Fruit fly (Drosophila melanogaster): ENCODE data around the gene RpL22.

Gene RpL22

DNA sequence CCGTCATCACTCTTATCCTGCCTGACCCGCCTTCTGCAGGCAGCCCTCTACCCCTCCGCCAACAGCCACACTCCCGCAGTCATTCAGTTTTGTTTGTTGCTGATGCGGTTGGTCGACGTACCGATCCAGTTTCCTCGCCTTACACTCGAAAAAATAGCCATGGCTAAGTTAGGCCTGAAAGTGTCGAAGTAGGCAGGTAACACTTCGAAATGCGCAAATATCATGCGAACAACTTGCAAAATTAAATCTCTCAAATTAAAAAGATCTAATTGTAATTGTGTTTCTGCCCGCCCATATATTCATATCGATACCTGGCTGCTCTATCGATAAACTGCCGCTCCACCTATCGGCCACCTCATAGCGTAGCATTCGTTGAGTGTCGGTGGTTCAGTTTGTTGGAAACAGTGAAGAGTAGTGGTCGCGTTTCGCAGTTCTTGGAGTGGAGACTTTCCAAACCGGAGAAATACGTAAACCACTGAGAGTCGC, 4.8 kb upstream of the RpL22 start, which contains the start of gene fz3 (continued):
- TF ChIP-seq eg (GFP tag; IDR thresholded peaks at IDR 0.05) (peak; percentile 67), Sox102F (GFP tag; optimal IDR thresholded peaks at IDR 0.05) (peak; percentile 86), CG6854 (GFP tag; optimal IDR thresholded peaks at IDR 0.05) (peak; percentile 60), CG6276 (GFP tag; optimal IDR thresholded peaks at IDR 0.05) (peak; percentile 58), dsx (GFP tag; optimal IDR thresholded peaks at IDR 0.05; ENCODE audit: poor library complexity, severe bottlenecking) (peak; percentile 73), Blimp-1 (GFP tag; optimal IDR thresholded peaks at IDR 0.05) (peak; percentile 15), CG8632 (GFP tag; optimal IDR thresholded peaks at IDR 0.05) (peak; percentile 63), CG10669 (GFP tag; optimal IDR thresholded peaks at IDR 0.05) (peak; percentile 73), CG3032 (tag; optimal IDR thresholded peaks at IDR 0.05) (peak; percentile 66), Ets96B (tag; optimal IDR thresholded peaks at IDR 0.05) (peak; percentile 70), CG32006 (GFP tag; optimal IDR thresholded peaks at IDR 0.05) (peak; percentile 64), CG6808 (GFP tag; optimal IDR thresholded peaks at IDR 0.05) (peak; percentile 72), OdsH (GFP tag; optimal IDR thresholded peaks at IDR 0.05) (peak; percentile 70), Sox15 (GFP tag; optimal IDR thresholded peaks at IDR 0.05) (no peak), dac (GFP tag; optimal IDR thresholded peaks at IDR 0.05) (peak; percentile 62), CG8119 (GFP tag; IDR thresholded peaks at IDR 0.05) (peak; percentile 64; the same call in 2 of the 3 replicates), Ets21C (GFP tag; optimal IDR thresholded peaks at IDR 0.05) (peak; percentile 65), Hr4 (GFP tag; optimal IDR thresholded peaks at IDR 0.05) (peak; percentile 55), CG9139 (GFP tag; optimal IDR thresholded peaks at IDR 0.05) (peak; percentile 44), CG4318 (GFP tag; optimal IDR thresholded peaks at IDR 0.05) (peak; percentile 28), CG3919 (GFP tag; optimal IDR thresholded peaks at IDR 0.05) (peak; percentile 76)

DNA sequence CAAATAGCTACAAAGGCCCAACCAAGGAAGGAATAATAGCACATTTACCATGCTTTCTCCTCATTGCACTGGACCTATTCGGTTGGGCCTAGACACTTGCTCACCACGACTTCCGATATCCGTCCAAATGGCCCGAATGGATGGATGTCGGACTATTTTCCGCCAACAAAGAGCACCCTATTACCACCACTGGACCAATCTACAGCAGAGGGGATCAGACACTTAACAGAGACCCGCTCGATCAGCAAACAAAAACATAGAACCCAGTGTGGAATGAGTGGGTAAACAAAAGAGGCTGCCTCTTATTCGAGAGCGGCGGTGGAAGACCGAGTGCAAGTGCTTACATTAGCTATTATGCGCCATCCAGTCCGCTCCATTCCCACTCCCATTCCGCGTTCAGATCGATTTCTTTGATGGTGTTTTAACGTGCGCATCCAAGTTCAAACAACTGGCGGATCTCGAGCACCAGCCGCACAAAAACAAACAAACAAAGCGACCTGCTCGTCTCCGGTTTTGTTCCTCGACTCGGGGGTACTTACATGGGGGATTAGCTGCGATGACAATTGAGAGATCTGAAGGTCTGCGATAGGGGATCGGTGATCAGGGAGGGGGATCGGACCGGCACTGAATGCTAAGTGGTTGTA, 3.7 kb upstream of the RpL22 start:
- peak; percentile 85 for TF ChIP-seq fkh (GFP tag; optimal IDR thresholded peaks at IDR 0.05)
- no peak for TF ChIP-seq Sox102F (GFP tag; optimal IDR thresholded peaks at IDR 0.05)

dm6 chrX:767928-768327, 3.0 kb upstream of the RpL22 start:
- TF ChIP-seq CG11762 (GFP tag; optimal IDR thresholded peaks at IDR 0.05; ENCODE audit: insufficient read depth), result no peak
- TF ChIP-seq svp (GFP tag), result no peak
- peak; percentile 16 for TF ChIP-seq spab (GFP tag; optimal IDR thresholded peaks at IDR 0.05)
- TF ChIP-seq Eip78C (GFP tag), result peak; percentile 89
- TF ChIP-seq fkh (GFP tag; optimal IDR thresholded peaks at IDR 0.05), result peak; percentile 87
- peak; percentile 44 for TF ChIP-seq Blimp-1 (GFP tag; optimal IDR thresholded peaks at IDR 0.05)
- peak; percentile 75 for TF ChIP-seq CG6163 (GFP tag; IDR thresholded peaks at IDR 0.05)
- peak; percentile 65 for TF ChIP-seq Sox102F (GFP tag; optimal IDR thresholded peaks at IDR 0.05)
- TF ChIP-seq Ets96B (tag; optimal IDR thresholded peaks at IDR 0.05), result peak; percentile 34
- peak; percentile 49 for TF ChIP-seq vri (GFP tag; optimal IDR thresholded peaks at IDR 0.05)
- 0 out of 3 replicates have a peak, but pooled peaks have one; percentile 30 for TF ChIP-seq eg (GFP tag; IDR thresholded peaks at IDR 0.05)
- peak; percentile 60 for TF ChIP-seq CG6808 (GFP tag; optimal IDR thresholded peaks at IDR 0.05)
- peak; percentile 19 for TF ChIP-seq cyc (GFP tag; optimal IDR thresholded peaks at IDR 0.05)
- peak in 1 of 2 experiments; percentile 52 for TF ChIP-seq salr (GFP tag; optimal IDR thresholded peaks at IDR 0.05)
- peak; percentile 19 for TF ChIP-seq CG31627 (GFP tag; optimal IDR thresholded peaks at IDR 0.05)
- peak; percentile 47 for TF ChIP-seq Met (GFP tag; optimal IDR thresholded peaks at IDR 0.05)
- peak; percentile 7 for TF ChIP-seq CG9139 (GFP tag; optimal IDR thresholded peaks at IDR 0.05)
- TF ChIP-seq acj6 (GFP tag; optimal IDR thresholded peaks at IDR 0.05), result peak; percentile 19
- peak; percentile 69 for TF ChIP-seq esn (GFP tag; optimal IDR thresholded peaks at IDR 0.05)
- no peak for TF ChIP-seq Lpt (GFP tag; optimal IDR thresholded peaks at IDR 0.05)
- TF ChIP-seq CG7368 (GFP tag; optimal IDR thresholded peaks at IDR 0.05), result peak; percentile 57
- peak; percentile 60 for TF ChIP-seq topi (GFP tag; optimal IDR thresholded peaks at IDR 0.05)
- TF ChIP-seq fd85E (GFP tag; optimal IDR thresholded peaks at IDR 0.05), result no peak
- TF ChIP-seq CG8119 (GFP tag; IDR thresholded peaks at IDR 0.05), result no peak
- no peak for TF ChIP-seq Hr38 (GFP tag; optimal IDR thresholded peaks at IDR 0.05)
- peak; percentile 33 for TF ChIP-seq CG10669 (GFP tag; optimal IDR thresholded peaks at IDR 0.05)
- peak; percentile 52 for TF ChIP-seq net (GFP tag; optimal IDR thresholded peaks at IDR 0.05)
- TF ChIP-seq CG11902 (GFP tag; optimal IDR thresholded peaks at IDR 0.05), result no peak
- no peak for TF ChIP-seq Eip93F (GFP tag; optimal IDR thresholded peaks at IDR 0.05)
- TF ChIP-seq CG3032 (tag; optimal IDR thresholded peaks at IDR 0.05), result peak; percentile 25
- no peak for TF ChIP-seq CG6276 (GFP tag; optimal IDR thresholded peaks at IDR 0.05)
- peak; percentile 48 for TF ChIP-seq CG10631 (GFP tag; optimal IDR thresholded peaks at IDR 0.05)
- TF ChIP-seq CG1621 (tag; optimal IDR thresholded peaks at IDR 0.05), result peak; percentile 47
- peak; percentile 64 for TF ChIP-seq CG8632 (GFP tag; optimal IDR thresholded peaks at IDR 0.05)
- peak; percentile 53 for TF ChIP-seq CG34406 (GFP tag; optimal IDR thresholded peaks at IDR 0.05)
